Worm (Caenorhabditis elegans) whole organism, L1 larva: ENCODE results near the gene unc-71.

Experiments used
- C04F5.9 ChIP-seq: sonication (generic microtip); optimal IDR thresholded peaks from 2 replicates; lab custom pipeline; 2016; ENCODE audit warnings: missing genetic modification characterization, missing compliant biosample characterization
- C16A3.4 ChIP-seq: fragments of 150-350 bp; optimal IDR thresholded peaks from 2 replicates; lab custom pipeline; 2014; ENCODE audit warnings: missing biosample characterization, missing genetic modification characterization
- F16B12.6 ChIP-seq: fragments of 150-350 bp; optimal IDR thresholded peaks from 2 replicates; lab custom pipeline; 2014; ENCODE audit warnings: missing biosample characterization, missing genetic modification characterization
- alr-1 ChIP-seq: fragments of 200-800 bp; sonication (Bioruptor generic); optimal IDR thresholded peaks from 2 replicates; lab custom pipeline; 2018; ENCODE audit warnings: borderline replicate concordance, mild to moderate bottlenecking, missing genetic modification characterization, missing compliant biosample characterization
- aly-2 ChIP-seq: fragments of 150-350 bp; optimal IDR thresholded peaks from 2 replicates; lab custom pipeline; 2014; ENCODE audit warnings: missing biosample characterization, missing genetic modification characterization
- ama-1 ChIP-seq: fragments of 150-350 bp; optimal IDR thresholded peaks from 2 replicates; lab custom pipeline; 2014
- blmp-1 ChIP-seq: fragments of 150-350 bp; optimal IDR thresholded peaks from 2 replicates; lab custom pipeline; 2014; ENCODE audit warnings: missing biosample characterization, missing genetic modification characterization
- ceh-63 ChIP-seq: fragments of 200-800 bp; sonication (Bioruptor generic); optimal IDR thresholded peaks from 2 replicates; lab custom pipeline; 2018; ENCODE audit warnings: mild to moderate bottlenecking, missing genetic modification characterization, missing compliant biosample characterization
- ceh-82 ChIP-seq, 3 experiments: fragments of 150-350 bp in 1 of 3; sonication (generic microtip) in 2 of 3; optimal IDR thresholded peaks; 2 replicates each; lab custom pipeline; 2014 to 2017; ENCODE audit warnings: missing biosample characterization in 3 of 3, missing genetic modification characterization in 3 of 3
- ceh-90 ChIP-seq: sonication (generic microtip); optimal IDR thresholded peaks from 2 replicates; lab custom pipeline; 2016; ENCODE audit warnings: missing genetic modification characterization, missing compliant biosample characterization
- ces-1 ChIP-seq: fragments of 150-350 bp; optimal IDR thresholded peaks from 2 replicates; lab custom pipeline; 2014; ENCODE audit warnings: missing biosample characterization, missing genetic modification reagents, missing genetic modification characterization
- dpl-1 ChIP-seq, 3 experiments: fragments of 150-350 bp in 2 of 3; sonication (generic microtip) in 1 of 3; optimal IDR thresholded peaks; 2 replicates each; lab custom pipeline; 2014 to 2017; ENCODE audit warnings: missing biosample characterization in 3 of 3, missing genetic modification characterization in 3 of 3, missing genetic modification reagents in 3 of 3
- dsc-1 ChIP-seq: sonication (generic microtip); optimal IDR thresholded peaks from 2 replicates; lab custom pipeline; 2016; ENCODE audit warnings: mild to moderate bottlenecking, missing genetic modification characterization, missing compliant biosample characterization
- egl-13 ChIP-seq: sonication (generic microtip); optimal IDR thresholded peaks from 2 replicates; lab custom pipeline; 2016; ENCODE audit warnings: missing genotype, missing genetic modification reagents, missing genetic modification characterization, missing compliant biosample characterization
- egl-27 ChIP-seq, 2 experiments: fragments of 150-350 bp in 1 of 2; sonication (generic microtip); optimal IDR thresholded peaks; 3 replicates each; lab custom pipeline; 2017 to 2018; ENCODE audit warnings: missing biosample characterization in 2 of 2, missing genetic modification characterization in 2 of 2, missing genetic modification reagents in 2 of 2
- elt-2 ChIP-seq: sonication (generic microtip); optimal IDR thresholded peaks from 2 replicates; lab custom pipeline; 2016; ENCODE audit warnings: missing genetic modification characterization, mild to moderate bottlenecking, inconsistent platforms, missing compliant biosample characterization, missing genetic modification reagents
- elt-3 ChIP-seq, 6 experiments: fragments of 150-350 bp in 1 of 6; sonication (generic microtip); optimal IDR thresholded peaks; 2 replicates each; lab custom pipeline; 2017 to 2018; ENCODE audit warnings: missing biosample characterization in 6 of 6, missing genetic modification characterization in 6 of 6, inconsistent platforms in 1 of 6
- fkh-10 ChIP-seq: sonication (generic microtip); optimal IDR thresholded peaks from 2 replicates; lab custom pipeline; 2017; ENCODE audit warnings: missing biosample characterization, missing genetic modification reagents, missing genetic modification characterization
- fkh-4 ChIP-seq: sonication (generic microtip); optimal IDR thresholded peaks from 2 replicates; lab custom pipeline; 2016; ENCODE audit warnings: missing compliant biosample characterization, missing genetic modification characterization, borderline replicate concordance
- fkh-8 ChIP-seq: sonication (generic microtip); optimal IDR thresholded peaks from 2 replicates; lab custom pipeline; 2016; ENCODE audit warnings: mild to moderate bottlenecking, missing genetic modification characterization, missing compliant biosample characterization
- grh-1 ChIP-seq: fragments of 200-800 bp; sonication (Bioruptor generic); IDR thresholded peaks from 2 replicates; pipeline ENCODE4 v1.3.6; 2022; ENCODE audit warnings: missing genetic modification reagents, missing genetic modification characterization, missing compliant biosample characterization
- hlh-17 ChIP-seq: fragments of 200-800 bp; sonication (Bioruptor generic); optimal IDR thresholded peaks from 2 replicates; lab custom pipeline; 2018; ENCODE audit warnings: missing genetic modification characterization, mild to moderate bottlenecking, missing compliant biosample characterization, moderate library complexity, borderline replicate concordance
- jun-1 ChIP-seq: fragments of 150-350 bp; optimal IDR thresholded peaks from 2 replicates; lab custom pipeline; 2014; ENCODE audit warnings: missing biosample characterization, missing genetic modification reagents, missing genetic modification characterization
- lin-13 ChIP-seq: fragments of 150-350 bp; optimal IDR thresholded peaks from 2 replicates; lab custom pipeline; 2014; ENCODE audit warnings: missing biosample characterization, missing genetic modification reagents, missing genetic modification characterization
- lin-35 ChIP-seq, 2 experiments: fragments of 150-350 bp; optimal IDR thresholded peaks; 2 replicates each; lab custom pipeline; 2014; ENCODE audit warnings: missing biosample characterization in 2 of 2, missing genetic modification characterization in 2 of 2, missing genetic modification reagents in 2 of 2
- lin-39 ChIP-seq: fragments of 150-350 bp; optimal IDR thresholded peaks from 2 replicates; lab custom pipeline; 2014; ENCODE audit warnings: missing biosample characterization, missing genetic modification reagents, missing genetic modification characterization
- lir-3 ChIP-seq: sonication (generic microtip); optimal IDR thresholded peaks from 2 replicates; lab custom pipeline; 2016; ENCODE audit warnings: mild to moderate bottlenecking, missing genetic modification characterization, moderate library complexity, missing compliant biosample characterization; ENCODE audit not compliant: poor library complexity
- lsy-2 ChIP-seq, 2 experiments: fragments of 150-350 bp; optimal IDR thresholded peaks; 2 replicates each; lab custom pipeline; 2014; ENCODE audit warnings: missing biosample characterization in 2 of 2, missing genetic modification characterization in 2 of 2
- mdl-1 ChIP-seq, 2 experiments: fragments of 150-350 bp; optimal IDR thresholded peaks; 2 replicates each; lab custom pipeline; 2014 to 2017; ENCODE audit warnings: missing biosample characterization in 2 of 2, missing genetic modification characterization in 2 of 2, inconsistent platforms in 1 of 2
- nhr-11 ChIP-seq: fragments of 150-350 bp; optimal IDR thresholded peaks from 2 replicates; lab custom pipeline; 2014; ENCODE audit warnings: missing biosample characterization, missing genetic modification characterization
- nhr-19 ChIP-seq: fragments of 200-800 bp; sonication (Bioruptor generic); conservative IDR thresholded peaks from 2 replicates; pipeline ENCODE4 v1.3.6; 2022; ENCODE audit warnings: missing genetic modification characterization, missing compliant biosample characterization
- nhr-20 ChIP-seq: sonication (generic microtip); optimal IDR thresholded peaks from 2 replicates; lab custom pipeline; 2016; ENCODE audit warnings: mild to moderate bottlenecking, missing genetic modification characterization, missing compliant biosample characterization
- nhr-237 ChIP-seq: fragments of 150-350 bp; optimal IDR thresholded peaks from 2 replicates; lab custom pipeline; 2014; ENCODE audit warnings: missing biosample characterization, missing genetic modification characterization
- nhr-28 ChIP-seq: fragments of 150-350 bp; optimal IDR thresholded peaks from 2 replicates; lab custom pipeline; 2014; ENCODE audit warnings: missing biosample characterization, missing genetic modification characterization
- nhr-76 ChIP-seq: sonication (generic microtip); optimal IDR thresholded peaks from 2 replicates; lab custom pipeline; 2017; ENCODE audit warnings: missing biosample characterization, missing genetic modification characterization
- nhr-84 ChIP-seq: sonication (generic microtip); optimal IDR thresholded peaks from 2 replicates; lab custom pipeline; 2017; ENCODE audit warnings: missing biosample characterization, missing genetic modification characterization
- nhr-90 ChIP-seq: sonication (generic microtip); optimal IDR thresholded peaks from 2 replicates; lab custom pipeline; 2016; ENCODE audit warnings: mild to moderate bottlenecking, missing genetic modification characterization, missing compliant biosample characterization; ENCODE audit not compliant: poor library complexity
- pag-3 ChIP-seq: sonication (generic microtip); optimal IDR thresholded peaks from 2 replicates; lab custom pipeline; 2017; ENCODE audit warnings: missing genetic modification characterization, mild to moderate bottlenecking, missing compliant biosample characterization, antibody characterized with exemption, borderline replicate concordance; ENCODE audit not compliant: insufficient read depth
- skn-1 ChIP-seq: fragments of 150-350 bp; optimal IDR thresholded peaks from 2 replicates; lab custom pipeline; 2014; ENCODE audit warnings: missing biosample characterization, missing genetic modification characterization
- snpc-4 ChIP-seq: fragments of 150-350 bp; optimal IDR thresholded peaks from 2 replicates; lab custom pipeline; 2014; ENCODE audit warnings: missing biosample characterization, missing genetic modification characterization
- snu-23 ChIP-seq: sonication (generic microtip); optimal IDR thresholded peaks from 2 replicates; lab custom pipeline; 2016; ENCODE audit warnings: missing genetic modification characterization, missing compliant biosample characterization
- sox-4 ChIP-seq: sonication (generic microtip); optimal IDR thresholded peaks from 2 replicates; lab custom pipeline; 2016; ENCODE audit warnings: missing genetic modification characterization, missing compliant biosample characterization
- sptf-1 ChIP-seq: fragments of 150-350 bp; optimal IDR thresholded peaks from 2 replicates; lab custom pipeline; 2014; ENCODE audit warnings: missing biosample characterization, missing genetic modification characterization
- swsn-7 ChIP-seq: sonication (generic microtip); optimal IDR thresholded peaks from 2 replicates; lab custom pipeline; 2016; ENCODE audit warnings: missing genetic modification characterization, missing compliant biosample characterization
- tbx-2 ChIP-seq: sonication (generic microtip); optimal IDR thresholded peaks from 2 replicates; lab custom pipeline; 2016; ENCODE audit warnings: missing genetic modification characterization, missing compliant biosample characterization
- unc-130 ChIP-seq: fragments of 150-350 bp; optimal IDR thresholded peaks from 2 replicates; lab custom pipeline; 2017; ENCODE audit warnings: missing biosample characterization, missing genetic modification characterization, inconsistent platforms
- unc-86 ChIP-seq: sonication (generic microtip); optimal IDR thresholded peaks from 2 replicates; lab custom pipeline; 2016; ENCODE audit warnings: missing genetic modification characterization, missing compliant biosample characterization
- unc-98 ChIP-seq: fragments of 200-800 bp; sonication (Bioruptor generic); IDR thresholded peaks from 2 replicates; pipeline ENCODE4 v1.3.6; 2022; ENCODE audit warnings: missing genetic modification characterization, missing compliant biosample characterization
- zip-4 ChIP-seq: fragments of 200-800 bp; sonication (Bioruptor generic); optimal IDR thresholded peaks from 2 replicates; lab custom pipeline; 2018; ENCODE audit warnings: mild to moderate bottlenecking, missing genetic modification characterization, moderate library complexity, missing compliant biosample characterization
- ztf-11 ChIP-seq, 2 experiments: sonication (generic microtip); optimal IDR thresholded peaks; 2 replicates each; lab custom pipeline; 2016 to 2017; ENCODE audit warnings: missing genetic modification characterization in 2 of 2, missing biosample characterization in 1 of 2, missing compliant biosample characterization in 1 of 2
- ztf-4 ChIP-seq: fragments of 150-350 bp; optimal IDR thresholded peaks from 2 replicates; lab custom pipeline; 2014; ENCODE audit warnings: missing biosample characterization, missing genetic modification characterization

unc-71 gene

DNA sequence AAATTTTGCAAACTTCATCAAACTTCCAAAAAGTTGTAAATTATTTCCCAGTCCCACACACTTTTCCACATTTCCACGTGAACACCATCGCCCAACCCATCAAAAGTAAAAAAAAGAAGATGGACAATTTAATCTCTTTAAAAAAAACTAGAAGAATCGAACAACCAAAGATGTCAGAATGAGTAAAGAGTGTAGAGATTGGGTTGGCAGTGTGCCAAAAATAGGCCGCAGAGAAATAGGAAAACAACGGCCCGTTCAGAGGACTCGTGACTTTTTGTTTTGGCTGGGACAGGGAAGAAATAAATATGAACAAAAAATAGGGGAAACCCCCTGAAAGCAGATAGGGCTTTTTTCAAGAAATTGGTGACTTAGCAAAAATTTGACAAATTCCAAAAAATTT lies 48.7 kb downstream of the unc-71 start (continued):
- peak; percentile 36 for TF ChIP-seq unc-130 (tag; lab: Kevin White, UChicago)
- TF ChIP-seq nhr-28 (tag; lab: Kevin White, UChicago): no peak
- TF ChIP-seq aly-2 (tag; lab: Kevin White, UChicago): no peak
- TF ChIP-seq ztf-11 (tag; optimal IDR thresholded peaks at IDR 0.05; lab: Kevin White, UChicago): no peak
- TF ChIP-seq ama-1 (lab: Kevin White, UChicago): no peak
- TF ChIP-seq ces-1: no peak
- no peak for TF ChIP-seq unc-98 (GFP tag; lab: Robert Waterston, UW)
- no peak for TF ChIP-seq lin-13 (GFP tag; lab: Kevin White, UChicago)
- TF ChIP-seq dsc-1 (tag; lab: Kevin White, UChicago): no peak
- TF ChIP-seq snpc-4 (tag; lab: Kevin White, UChicago): no peak
- TF ChIP-seq F16B12.6 (tag; lab: Kevin White, UChicago): no peak
- no peak for TF ChIP-seq ceh-63
- no peak for TF ChIP-seq ztf-4
- TF ChIP-seq egl-27 (tag; optimal IDR thresholded peaks at IDR 0.05; lab: Kevin White, UChicago): no peak
- TF ChIP-seq nhr-76 (tag; lab: Kevin White, UChicago): no peak
- no peak for TF ChIP-seq pag-3
- no peak for TF ChIP-seq ceh-82 (tag; optimal IDR thresholded peaks at IDR 0.05; lab: Kevin White, UChicago)
- TF ChIP-seq C04F5.9 (tag; lab: Kevin White, UChicago): no peak
- peak; percentile 5 for TF ChIP-seq nhr-90 (tag; lab: Kevin White, UChicago)
- peak in 1 of 6 experiments; percentile 28 for TF ChIP-seq elt-3 (tag; optimal IDR thresholded peaks at IDR 0.05; lab: Kevin White, UChicago)

DNA sequence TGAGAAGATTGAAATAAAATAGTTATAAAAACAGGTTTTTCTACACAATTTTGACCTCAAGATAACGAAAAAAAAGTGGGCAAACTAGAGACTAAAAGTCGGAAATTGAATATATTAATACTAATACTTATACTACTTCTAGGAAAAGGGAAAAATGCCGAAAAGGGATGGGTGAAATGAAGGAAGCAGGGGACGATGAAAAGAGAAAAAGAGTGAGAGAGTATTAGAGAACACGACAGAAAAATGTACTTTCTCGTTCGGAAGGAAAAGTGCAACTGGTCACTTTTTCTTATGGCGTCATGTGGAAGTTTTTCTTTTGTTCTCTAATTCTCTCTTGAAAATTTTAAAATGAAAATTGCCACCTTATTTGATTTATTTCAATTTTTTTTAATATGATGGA lies 50.2 kb downstream of the unc-71 start:
- TF ChIP-seq nhr-237 (tag; lab: Kevin White, UChicago) (no peak), lsy-2 (tag; optimal IDR thresholded peaks at IDR 0.05; lab: Kevin White, UChicago) (peak; percentile 55 to 61), jun-1 (tag; lab: Kevin White, UChicago) (peak; percentile 32), sox-4 (tag; lab: Kevin White, UChicago) (peak; percentile 3), lir-3 (tag; lab: Kevin White, UChicago) (no peak), snu-23 (GFP tag; lab: Kevin White, UChicago) (peak; percentile 50), nhr-20 (tag; lab: Kevin White, UChicago) (peak; percentile 73), fkh-8 (tag; lab: Kevin White, UChicago) (peak; percentile 85), elt-3 (tag; optimal IDR thresholded peaks at IDR 0.05; lab: Kevin White, UChicago) (peak in 2 of 6 experiments; percentile 26 to 62), nhr-90 (tag; lab: Kevin White, UChicago) (peak; percentile 68), nhr-19 (GFP tag; lab: Robert Waterston, UW) (peak; percentile 36; the same call in 1 of the 2 replicates), fkh-4 (tag; lab: Kevin White, UChicago) (no peak), nhr-28 (tag; lab: Kevin White, UChicago) (no peak), lin-35 (GFP tag; optimal IDR thresholded peaks at IDR 0.05; lab: Kevin White, UChicago) (peak; percentile 40 to 46), lin-13 (GFP tag; lab: Kevin White, UChicago) (peak; percentile 55), hlh-17 (GFP tag; lab: Kevin White, UChicago) (no peak), ceh-90 (no peak), grh-1 (GFP tag; lab: Robert Waterston, UW) (no peak), skn-1 (tag; lab: Kevin White, UChicago) (peak; percentile 30), elt-2 (peak; percentile 36), dpl-1 (GFP tag; optimal IDR thresholded peaks at IDR 0.05; lab: Kevin White, UChicago) (peak; percentile 22 to 34 (median 28)), alr-1 (tag; lab: Kevin White, UChicago) (no peak), egl-13 (tag; lab: Kevin White, UChicago) (peak; percentile 79), blmp-1 (tag; lab: Kevin White, UChicago) (peak; percentile 92), mdl-1 (tag; optimal IDR thresholded peaks at IDR 0.05; lab: Kevin White, UChicago) (peak in 1 of 2 experiments; percentile 9), tbx-2 (peak; percentile 14), zip-4 (no peak), lin-39 (tag; lab: Kevin White, UChicago) (peak; percentile 18), nhr-11 (tag; lab: Kevin White, UChicago) (peak; percentile 59), fkh-10 (GFP tag; lab: Kevin White, UChicago) (peak; percentile 8), egl-27 (tag; optimal IDR thresholded peaks at IDR 0.05; lab: Kevin White, UChicago) (peak in 1 of 2 experiments; percentile 40), unc-86 (tag; lab: Kevin White, UChicago) (peak; percentile 62), C16A3.4 (tag; lab: Kevin White, UChicago) (peak; percentile 21), sptf-1 (tag; lab: Kevin White, UChicago) (no peak), swsn-7 (tag; lab: Kevin White, UChicago) (peak; percentile 44), nhr-84 (tag; lab: Kevin White, UChicago) (no peak), unc-130 (tag; lab: Kevin White, UChicago) (no peak)
